Fruit fly (Drosophila melanogaster): ENCODE data around the gene Nrt.

The Nrt gene

DNA sequence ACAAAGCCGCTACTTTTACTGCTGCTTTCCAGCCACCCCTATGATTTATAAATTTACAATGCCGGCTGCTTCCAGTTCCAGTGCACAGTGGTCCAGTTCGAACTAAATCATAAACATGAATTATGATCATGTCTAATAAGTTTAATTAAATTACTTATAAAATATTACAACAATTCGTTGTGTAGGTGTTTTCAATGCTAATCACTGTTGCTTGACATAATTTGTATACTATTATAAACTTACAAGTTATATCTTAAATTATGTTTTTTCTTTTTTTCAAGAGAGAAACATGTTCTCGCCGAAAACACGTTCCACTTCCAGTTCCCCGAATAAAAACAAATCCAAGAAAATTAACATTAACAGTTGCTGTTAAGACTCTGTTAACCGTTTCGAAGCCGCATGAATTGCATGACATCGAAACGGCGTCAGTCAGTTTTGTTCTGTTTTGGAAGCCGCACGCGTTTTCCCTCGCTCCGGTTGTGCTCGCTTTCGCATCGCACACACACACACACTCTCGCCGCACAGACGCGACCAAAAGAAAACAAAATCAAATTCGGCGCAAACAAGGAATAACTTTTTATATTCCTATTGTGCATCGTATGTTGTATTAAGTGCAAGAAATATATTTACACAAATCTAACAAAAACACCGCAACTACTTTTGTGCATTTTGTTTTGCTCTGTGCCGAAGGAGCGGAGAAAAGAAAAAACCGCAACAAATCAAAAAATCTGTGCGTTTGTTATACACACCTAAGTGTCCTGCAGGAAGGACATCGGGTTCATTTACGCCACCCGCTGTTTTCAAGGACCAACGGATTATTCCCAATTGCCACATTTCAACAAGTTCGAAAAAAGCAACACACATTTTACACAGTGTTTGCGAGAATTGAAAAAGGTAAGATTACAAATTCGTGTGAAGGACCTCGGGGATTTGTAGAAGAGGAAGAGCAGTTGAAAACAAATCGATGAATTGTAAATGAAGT, at the start of gene Nrt (continued):
- TF ChIP-seq Adf1 (GFP tag; IDR thresholded peaks at IDR 0.05) (no peak), CG15011 (GFP tag; optimal IDR thresholded peaks at IDR 0.05) (peak; percentile 58), CG2712 (tag; optimal IDR thresholded peaks at IDR 0.05) (peak; percentile 84), CG17361 (GFP tag; IDR thresholded peaks at IDR 0.05) (peak; percentile 67; the same call in 2 of the 3 replicates), Lim3 (GFP tag; IDR thresholded peaks at IDR 0.05) (no peak), Gug (GFP tag; IDR thresholded peaks at IDR 0.05) (no peak), CG8290 (GFP tag; optimal IDR thresholded peaks at IDR 0.05) (peak; percentile 41), CG8290 (tag; optimal IDR thresholded peaks at IDR 0.05) (peak; percentile 2 to 56), yki (optimal IDR thresholded peaks at IDR 0.05) (no peak), CG18619 (GFP tag; optimal IDR thresholded peaks at IDR 0.05) (no peak), CG8944 (GFP tag; optimal IDR thresholded peaks at IDR 0.05) (no peak), pnt (GFP tag; optimal IDR thresholded peaks at IDR 0.05) (no peak), CG16815 (GFP tag; optimal IDR thresholded peaks at IDR 0.05) (peak; percentile 18), HmgZ (tag; optimal IDR thresholded peaks at IDR 0.05) (peak; percentile 21), slp2 (GFP tag; optimal IDR thresholded peaks at IDR 0.05) (no peak), CG11456 (GFP tag; IDR thresholded peaks at IDR 0.05) (no peak), sens-2 (GFP tag; IDR thresholded peaks at IDR 0.05) (0 out of 2 replicates have a peak, but pooled peaks have one; percentile 20), NK7.1 (GFP tag; optimal IDR thresholded peaks at IDR 0.05) (peak; percentile 7), CG13894 (tag; optimal IDR thresholded peaks at IDR 0.05) (peak; percentile 28), en (GFP tag; optimal IDR thresholded peaks at IDR 0.05) (no peak), disco-r (GFP tag; optimal IDR thresholded peaks at IDR 0.05) (no peak), esg (GFP tag; conservative IDR thresholded peaks at IDR 0.05) (0 out of 2 replicates have a peak, but pooled peaks have one; percentile 11), dimm (GFP tag; IDR thresholded peaks at IDR 0.05) (no peak), CG10543 (GFP tag; optimal IDR thresholded peaks at IDR 0.05) (peak; percentile 60), Nf-YA (GFP tag; IDR thresholded peaks at IDR 0.05) (no peak), hb (GFP tag; IDR thresholded peaks at IDR 0.05; ENCODE audit: partially characterized antibody) (no peak), Hand (GFP tag; optimal IDR thresholded peaks at IDR 0.05) (peak; percentile 36), Oaz (GFP tag; IDR thresholded peaks at IDR 0.05) (no peak), cas (GFP tag; IDR thresholded peaks at IDR 0.05) (no peak), CG12769 (tag; optimal IDR thresholded peaks at IDR 0.05) (peak; percentile 47), BtbVII (GFP tag; optimal IDR thresholded peaks at IDR 0.05) (peak; percentile 63), CG32532 (GFP tag; IDR thresholded peaks at IDR 0.05) (peak; percentile 73), kni (GFP tag; optimal IDR thresholded peaks at IDR 0.05) (peak; percentile 9), fd64A (GFP tag; optimal IDR thresholded peaks at IDR 0.05) (no peak), CG12744 (GFP tag; optimal IDR thresholded peaks at IDR 0.05) (no peak), CG4404 (GFP tag; IDR thresholded peaks at IDR 0.05) (no peak), Stat92E (GFP tag; optimal IDR thresholded peaks at IDR 0.05) (peak in 1 of 3 experiments; percentile 84), az2 (GFP tag; optimal IDR thresholded peaks at IDR 0.05) (peak; percentile 71), dmrt99B (tag; optimal IDR thresholded peaks at IDR 0.05) (peak; percentile 72), CG8478 (optimal IDR thresholded peaks at IDR 0.05) (no peak), MESR4 (GFP tag; optimal IDR thresholded peaks at IDR 0.05) (peak; percentile 1), CG12155 (GFP tag; optimal IDR thresholded peaks at IDR 0.05) (peak; percentile 12), sug (tag; optimal IDR thresholded peaks at IDR 0.05) (peak; percentile 68), CG15601 (tag; optimal IDR thresholded peaks at IDR 0.05) (peak; percentile 67), crp (GFP tag; optimal IDR thresholded peaks at IDR 0.05) (no peak), dan (GFP tag; IDR thresholded peaks at IDR 0.05) (no peak), fd3F (GFP tag; optimal IDR thresholded peaks at IDR 0.05) (peak; percentile 27), H15 (GFP tag; IDR thresholded peaks at IDR 0.05) (no peak), CG5245 (GFP tag; optimal IDR thresholded peaks at IDR 0.05) (no peak), wdn (GFP tag; IDR thresholded peaks at IDR 0.05) (no peak)

Data from whole organism, embryonic.